Fruit fly (Drosophila melanogaster): ENCODE measurements around the gene CG45067.

The CG45067 gene

DNA sequence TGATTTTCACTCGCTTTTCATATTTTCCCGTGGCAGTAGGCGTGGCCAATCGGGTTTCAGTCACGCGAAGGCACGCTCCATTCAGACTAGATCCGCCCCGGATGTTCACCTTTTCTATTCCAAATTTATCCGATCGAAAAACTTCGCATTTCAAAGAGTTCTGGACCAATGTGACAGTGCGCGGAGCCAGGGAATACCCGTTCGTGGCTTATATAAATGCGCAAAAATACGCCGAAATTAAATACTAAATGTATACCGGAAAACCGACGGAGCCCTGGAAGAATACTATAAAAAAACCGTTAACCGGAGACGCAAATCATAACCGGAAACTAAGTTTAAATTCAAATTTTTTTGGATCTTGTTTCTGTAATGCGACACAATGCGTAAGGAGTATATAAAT is 13.3 kb upstream of the CG45067 start, which contains the start of gene promL (continued):
- TF ChIP-seq CG7357 (GFP tag; IDR thresholded peaks at IDR 0.05) (no peak), CG12659 (GFP tag; optimal IDR thresholded peaks at IDR 0.05) (peak; percentile 88), Sry-δ (GFP tag; optimal IDR thresholded peaks at IDR 0.05) (peak; percentile 47), Ssrp (tag; optimal IDR thresholded peaks at IDR 0.05) (no peak), nerfin-2 (GFP tag; IDR thresholded peaks at IDR 0.05; ENCODE audit: partially characterized antibody) (no peak), CG6175 (GFP tag; IDR thresholded peaks at IDR 0.05) (no peak), mirr (GFP tag; optimal IDR thresholded peaks at IDR 0.05) (peak; percentile 47), CG2199 (GFP tag; IDR thresholded peaks at IDR 0.05) (0 out of 3 replicates have a peak, but pooled peaks have one; percentile 55), CG7963 (GFP tag; IDR thresholded peaks at IDR 0.05; ENCODE audit: partially characterized antibody) (no peak), mam (GFP tag; optimal IDR thresholded peaks at IDR 0.05) (no peak), CG1024 (GFP tag; IDR thresholded peaks at IDR 0.05) (no peak), Bgb (GFP tag; IDR thresholded peaks at IDR 0.05; ENCODE audit: partially characterized antibody) (peak; percentile 47; the same call in 1 of the 2 replicates), Xrp1 (GFP tag; IDR thresholded peaks at IDR 0.05) (peak; percentile 5; the same call in 1 of the 2 replicates), zfh1 (GFP tag; IDR thresholded peaks at IDR 0.05) (peak; percentile 64; the same call in 2 of the 3 replicates), CG3065 (GFP tag; optimal IDR thresholded peaks at IDR 0.05) (no peak), NC2β (GFP tag; optimal IDR thresholded peaks at IDR 0.05) (peak; percentile 83), CG10654 (GFP tag; optimal IDR thresholded peaks at IDR 0.05) (no peak), sna (GFP tag; IDR thresholded peaks at IDR 0.05; ENCODE audit: partially characterized antibody) (no peak), D19A (tag; optimal IDR thresholded peaks at IDR 0.05) (peak; percentile 53), fd64A (GFP tag; optimal IDR thresholded peaks at IDR 0.05) (peak; percentile 41), CG12219 (GFP tag; optimal IDR thresholded peaks at IDR 0.05) (peak; percentile 39), fd96Cb (tag; optimal IDR thresholded peaks at IDR 0.05) (no peak), prd (optimal IDR thresholded peaks at IDR 0.05) (no peak), prd (GFP tag; IDR thresholded peaks at IDR 0.05) (no peak), CG7745 (tag; optimal IDR thresholded peaks at IDR 0.05) (no peak), CG30403 (GFP tag; optimal IDR thresholded peaks at IDR 0.05) (peak; percentile 49), Trl (optimal IDR thresholded peaks at IDR 0.05) (no peak), Trl (GFP tag; optimal IDR thresholded peaks at IDR 0.05) (peak; percentile 77), rib (GFP tag; IDR thresholded peaks at IDR 0.05) (no peak), grn (GFP tag; optimal IDR thresholded peaks at IDR 0.05) (peak; percentile 44), Hey (tag; optimal IDR thresholded peaks at IDR 0.05) (peak; percentile 16), CG17359 (tag; optimal IDR thresholded peaks at IDR 0.05) (peak; percentile 41), crp (GFP tag; optimal IDR thresholded peaks at IDR 0.05) (peak in 1 of 2 experiments; percentile 30), CG6654 (GFP tag; optimal IDR thresholded peaks at IDR 0.05) (no peak), CG2129 (GFP tag; IDR thresholded peaks at IDR 0.05; ENCODE audit: partially characterized antibody) (no peak), pnt (GFP tag; optimal IDR thresholded peaks at IDR 0.05) (no peak), CG8765 (GFP tag; IDR thresholded peaks at IDR 0.05) (no peak), CG2712 (tag; optimal IDR thresholded peaks at IDR 0.05) (peak; percentile 64), CG10431 (GFP tag; optimal IDR thresholded peaks at IDR 0.05) (peak; percentile 66), TFAM (GFP tag; optimal IDR thresholded peaks at IDR 0.05) (no peak), Nf-YA (GFP tag; IDR thresholded peaks at IDR 0.05) (no peak), CG11398 (GFP tag; optimal IDR thresholded peaks at IDR 0.05) (peak; percentile 51), ERR (GFP tag; optimal IDR thresholded peaks at IDR 0.05) (peak; percentile 12), ttk (GFP tag; IDR thresholded peaks at IDR 0.05) (no peak), Jarid2 (GFP tag; optimal IDR thresholded peaks at IDR 0.05) (peak; percentile 77), Hsf (GFP tag; optimal IDR thresholded peaks at IDR 0.05) (peak; percentile 60), CG42726 (GFP tag; IDR thresholded peaks at IDR 0.05; ENCODE audit: partially characterized antibody) (peak; percentile 48; the same call in 1 of the 2 replicates), ATbp (GFP tag; optimal IDR thresholded peaks at IDR 0.05) (peak; percentile 55), gt (GFP tag; IDR thresholded peaks at IDR 0.05) (no peak), CG6765 (GFP tag; optimal IDR thresholded peaks at IDR 0.05) (peak; percentile 81), Mes4 (GFP tag; optimal IDR thresholded peaks at IDR 0.05) (peak; percentile 67)

Measured in whole organism, embryonic.